Fruit fly (Drosophila melanogaster) whole organism, embryonic: Measurements from ENCODE around the gene CG15740.

Experiments
- Ada2b ChIP-seq: fragments of 200-800 bp; sonication (Bioruptor generic); IDR thresholded peaks from 2 replicates; pipeline ENCODE4 v1.3.6; 2022; ENCODE audit warnings: missing biosample characterization, missing genetic modification characterization
- BEAF-32 ChIP-seq: fragments of 200-800 bp; sonication (Bioruptor generic); optimal IDR thresholded peaks from 3 replicates; lab custom pipeline; 2017; ENCODE audit warnings: missing biosample characterization, missing genetic modification characterization, mild to moderate bottlenecking, moderate library complexity, missing genetic modification reagents
- CG11093 ChIP-seq: fragments of 200-800 bp; sonication (Bioruptor generic); IDR thresholded peaks from 3 replicates; pipeline ENCODE4 v1.3.6; 2022; ENCODE audit warnings: missing biosample characterization, missing genetic modification characterization
- CG11456 ChIP-seq: fragments of 200-800 bp; sonication (Bioruptor generic); IDR thresholded peaks from 3 replicates; pipeline ENCODE4 v1.3.6; 2022; ENCODE audit warnings: missing biosample characterization, missing genetic modification characterization
- CG12071 ChIP-seq: fragments of 200-800 bp; sonication (Bioruptor generic); optimal IDR thresholded peaks from 3 replicates; lab custom pipeline; 2018; ENCODE audit warnings: missing biosample characterization, mild to moderate bottlenecking, missing genetic modification characterization
- CG13894 ChIP-seq: fragments of 200-800 bp; sonication (Bioruptor generic); optimal IDR thresholded peaks from 3 replicates; lab custom pipeline; 2018; ENCODE audit warnings: missing biosample characterization, mild to moderate bottlenecking, missing genetic modification characterization, moderate library complexity
- CG14014 ChIP-seq: fragments of 200-800 bp; sonication (Bioruptor generic); IDR thresholded peaks from 2 replicates; pipeline ENCODE4 v1.3.6; 2022; ENCODE audit warnings: missing biosample characterization, missing genetic modification characterization
- CG14050 ChIP-seq: fragments of 200-800 bp; sonication (Bioruptor generic); IDR thresholded peaks from 3 replicates; pipeline ENCODE4 v1.3.6; 2022; ENCODE audit warnings: missing biosample characterization, missing genetic modification characterization
- CG14860 ChIP-seq: fragments of 200-800 bp; sonication (Bioruptor generic); IDR thresholded peaks from 3 replicates; pipeline ENCODE4 v1.3.6; 2022; ENCODE audit warnings: missing biosample characterization, missing genetic modification characterization; ENCODE audit not compliant: partially characterized antibody
- CG1603 ChIP-seq: fragments of 200-800 bp; sonication (Bioruptor generic); optimal IDR thresholded peaks from 2 replicates; lab custom pipeline; 2019; ENCODE audit warnings: missing biosample characterization, mild to moderate bottlenecking, missing genetic modification characterization, moderate library complexity
- CG1647 ChIP-seq: fragments of 200-800 bp; sonication (Bioruptor generic); optimal IDR thresholded peaks from 3 replicates; lab custom pipeline; 2016; ENCODE audit warnings: missing biosample characterization, missing genetic modification characterization
- CG17328 ChIP-seq: fragments of 200-800 bp; sonication (Bioruptor generic); IDR thresholded peaks from 2 replicates; pipeline ENCODE4 v1.3.6; 2022; ENCODE audit warnings: missing biosample characterization, missing genetic modification characterization
- CG17359 ChIP-seq: fragments of 200-800 bp; sonication (Bioruptor generic); optimal IDR thresholded peaks from 3 replicates; lab custom pipeline; 2018; ENCODE audit warnings: missing biosample characterization, mild to moderate bottlenecking, missing genetic modification characterization, moderate library complexity
- CG17912 ChIP-seq: fragments of 200-800 bp; sonication (Bioruptor generic); optimal IDR thresholded peaks from 2 replicates; lab custom pipeline; 2018; ENCODE audit warnings: missing biosample characterization, mild to moderate bottlenecking, missing genetic modification characterization
- CG1792 ChIP-seq: fragments of 200-800 bp; sonication (Bioruptor generic); optimal IDR thresholded peaks from 2 replicates; lab custom pipeline; 2016; ENCODE audit warnings: missing biosample characterization, missing genetic modification characterization
- CG6689 ChIP-seq: fragments of 200-800 bp; sonication (Bioruptor generic); IDR thresholded peaks from 2 replicates; pipeline ENCODE4 v1.3.6; 2022; ENCODE audit warnings: missing biosample characterization, missing genetic modification characterization
- CG7271 ChIP-seq: fragments of 200-800 bp; sonication (Bioruptor generic); optimal IDR thresholded peaks from 2 replicates; lab custom pipeline; 2018; ENCODE audit warnings: missing biosample characterization, mild to moderate bottlenecking, missing genetic modification characterization, moderate library complexity
- CG7357 ChIP-seq: fragments of 200-800 bp; sonication (Bioruptor generic); IDR thresholded peaks from 3 replicates; pipeline ENCODE4 v1.3.6; 2022; ENCODE audit warnings: missing biosample characterization, missing genetic modification characterization
- D19A ChIP-seq: fragments of 200-800 bp; optimal IDR thresholded peaks from 3 replicates; lab custom pipeline; 2019; ENCODE audit warnings: missing biosample characterization, mild to moderate bottlenecking, missing genetic modification characterization, moderate library complexity
- Dad ChIP-seq: fragments of 200-800 bp; sonication (Bioruptor generic); optimal IDR thresholded peaks from 3 replicates; lab custom pipeline; 2016; ENCODE audit warnings: missing biosample characterization, missing genetic modification characterization
- E2f2 ChIP-seq: fragments of 200-800 bp; sonication (Bioruptor generic); IDR thresholded peaks from 2 replicates; pipeline ENCODE4 v1.3.6; 2022; ENCODE audit warnings: missing biosample characterization, missing genetic modification characterization
- Gsc ChIP-seq: fragments of 200-800 bp; sonication (Bioruptor generic); IDR thresholded peaks from 2 replicates; pipeline ENCODE4 v1.3.6; 2022; ENCODE audit warnings: missing biosample characterization, missing genetic modification characterization
- HLH3B ChIP-seq: fragments of 200-800 bp; sonication (Bioruptor generic); IDR thresholded peaks from 2 replicates; pipeline ENCODE4 v1.3.6; 2022; ENCODE audit warnings: missing biosample characterization, missing genetic modification characterization
- Hsf ChIP-seq: fragments of 200-800 bp; sonication (Bioruptor generic); optimal IDR thresholded peaks from 3 replicates; lab custom pipeline; 2016; ENCODE audit warnings: missing biosample characterization, missing genetic modification characterization
- MBD-R2 ChIP-seq: fragments of 200-800 bp; sonication (Bioruptor generic); IDR thresholded peaks from 2 replicates; pipeline ENCODE4 v1.3.6; 2022; ENCODE audit warnings: missing biosample characterization, missing genetic modification characterization
- Poxn ChIP-seq: fragments of 200-800 bp; sonication (Bioruptor generic); IDR thresholded peaks from 2 replicates; pipeline ENCODE4 v1.3.6; 2022; ENCODE audit warnings: missing biosample characterization, missing genetic modification characterization
- Trl ChIP-seq, 3 experiments: fragments of >200 bp in 2 of 3; fragments of 200-800 bp in 1 of 3; sonication (Bioruptor generic) in 1 of 3; optimal IDR thresholded peaks; 2 replicates in 1 of 3; 3 replicates in 2 of 3; lab custom pipeline; 2016 to 2017; ENCODE audit warnings: missing biosample characterization in 1 of 3, missing genetic modification characterization in 1 of 3
- Xrp1 ChIP-seq: fragments of 200-800 bp; sonication (Bioruptor generic); IDR thresholded peaks from 2 replicates; pipeline ENCODE4 v1.3.6; 2022; ENCODE audit warnings: missing biosample characterization, missing genetic modification characterization
- ab ChIP-seq: fragments of 200-800 bp; sonication (Bioruptor generic); optimal IDR thresholded peaks from 2 replicates; lab custom pipeline; 2016; ENCODE audit warnings: missing biosample characterization, missing genetic modification characterization
- ara ChIP-seq: fragments of 200-800 bp; sonication (Bioruptor generic); IDR thresholded peaks from 2 replicates; pipeline ENCODE4 v1.3.6; 2022; ENCODE audit warnings: missing biosample characterization, missing genetic modification characterization
- bbx ChIP-seq: fragments of 200-800 bp; sonication (Bioruptor generic); IDR thresholded peaks from 2 replicates; pipeline ENCODE4 v1.3.6; 2022; ENCODE audit warnings: missing biosample characterization, missing genetic modification characterization; ENCODE audit not compliant: partially characterized antibody
- chinmo ChIP-seq: fragments of 200-800 bp; sonication (Bioruptor generic); IDR thresholded peaks from 4 replicates; pipeline ENCODE4 v1.3.6; 2022; ENCODE audit warnings: missing biosample characterization, missing genetic modification characterization; ENCODE audit not compliant: partially characterized antibody
- cwo ChIP-seq: fragments of 200-800 bp; sonication (Bioruptor generic); optimal IDR thresholded peaks from 3 replicates; lab custom pipeline; 2017; ENCODE audit warnings: missing biosample characterization, missing genetic modification characterization, mild to moderate bottlenecking, moderate library complexity, missing genetic modification reagents
- esg ChIP-seq: fragments of 200-800 bp; sonication (Bioruptor generic); conservative IDR thresholded peaks from 2 replicates; pipeline ENCODE4 v1.3.6; 2022; ENCODE audit warnings: missing biosample characterization, missing genetic modification characterization
- fd102C ChIP-seq: fragments of 200-800 bp; sonication (Bioruptor generic); optimal IDR thresholded peaks from 2 replicates; lab custom pipeline; 2018; ENCODE audit warnings: missing biosample characterization, mild to moderate bottlenecking, missing genetic modification characterization, moderate library complexity
- fru ChIP-seq: fragments of >200 bp; optimal IDR thresholded peaks from 2 replicates; lab custom pipeline; 2017
- gcm ChIP-seq: fragments of 200-800 bp; sonication (Bioruptor generic); optimal IDR thresholded peaks from 2 replicates; lab custom pipeline; 2019; ENCODE audit warnings: missing biosample characterization, mild to moderate bottlenecking, missing genetic modification characterization, moderate library complexity
- hb ChIP-seq: fragments of 200-800 bp; sonication (Bioruptor generic); IDR thresholded peaks from 3 replicates; pipeline ENCODE4 v1.3.6; 2022; ENCODE audit warnings: missing biosample characterization, missing genetic modification characterization; ENCODE audit not compliant: partially characterized antibody
- lmd ChIP-seq: fragments of 200-800 bp; sonication (Bioruptor generic); IDR thresholded peaks from 2 replicates; pipeline ENCODE4 v1.3.6; 2022; ENCODE audit warnings: missing biosample characterization, missing genetic modification characterization
- mam ChIP-seq: fragments of 200-800 bp; sonication (Bioruptor generic); optimal IDR thresholded peaks from 3 replicates; lab custom pipeline; 2016; ENCODE audit warnings: missing biosample characterization, missing genetic modification characterization
- nerfin-2 ChIP-seq: fragments of 200-800 bp; sonication (Bioruptor generic); IDR thresholded peaks from 2 replicates; pipeline ENCODE4 v1.3.6; 2022; ENCODE audit warnings: missing biosample characterization, missing genetic modification characterization; ENCODE audit not compliant: partially characterized antibody
- pan ChIP-seq, 4 experiments: fragments of >200 bp in 3 of 4; fragments of 200-800 bp in 1 of 4; sonication (Bioruptor generic) in 1 of 4; optimal IDR thresholded peaks in 3 of 4; IDR thresholded peaks in 1 of 4; 2 replicates each; pipeline versions ENCODE4 v1.3.6 to Lab custom; 2017 to 2022; ENCODE audit warnings: missing biosample characterization in 2 of 4, missing genetic modification characterization in 2 of 4, mixed read lengths in 1 of 4
- pho ChIP-seq: fragments of 200-800 bp; sonication (Bioruptor generic); optimal IDR thresholded peaks from 2 replicates; lab custom pipeline; 2016; ENCODE audit warnings: missing biosample characterization, missing genetic modification characterization
- sens ChIP-seq: fragments of 200-800 bp; sonication (Bioruptor generic); peaks from one replicate; lab custom pipeline; 2016; ENCODE audit warnings: missing biosample characterization, missing genetic modification characterization
- sim ChIP-seq: fragments of 200-800 bp; sonication (Bioruptor generic); IDR thresholded peaks from 2 replicates; pipeline ENCODE4 v1.3.6; 2022; ENCODE audit warnings: missing biosample characterization, missing genetic modification characterization
- sima ChIP-seq: fragments of 200-800 bp; sonication (Bioruptor generic); optimal IDR thresholded peaks from 2 replicates; lab custom pipeline; 2016; ENCODE audit warnings: missing biosample characterization, missing genetic modification characterization
- sisA ChIP-seq: fragments of 200-800 bp; sonication (Bioruptor generic); IDR thresholded peaks from 2 replicates; pipeline ENCODE4 v1.3.6; 2022; ENCODE audit warnings: missing biosample characterization, missing genetic modification characterization
- tgo ChIP-seq: fragments of 200-800 bp; sonication (Bioruptor generic); IDR thresholded peaks from 3 replicates; pipeline ENCODE4 v1.3.6; 2022; ENCODE audit warnings: missing biosample characterization, missing genetic modification characterization
- usp ChIP-seq: fragments of >200 bp; optimal IDR thresholded peaks from 2 replicates; lab custom pipeline; 2017; ENCODE audit warnings: missing biosample characterization, missing genetic modification characterization
- yki ChIP-seq: fragments of >200 bp; optimal IDR thresholded peaks from 3 replicates; lab custom pipeline; 2018

The CG15740 gene

dm6 chrX:11848507-11849264 is 2.8 kb upstream of the CG15740 start (continued):
- TF ChIP-seq sens (GFP tag; lab: Kevin White, UChicago) (peak; percentile 18), pan (optimal IDR thresholded peaks at IDR 0.05; lab: Kevin White, UChicago) (no peak), pan (GFP tag; optimal IDR thresholded peaks at IDR 0.05 in 1 of 2, IDR thresholded peaks at IDR 0.05 in 1 of 2) (peak in 1 of 2 experiments; percentile 52), Hsf (no peak), CG14050 (peak; percentile 35; the same call in 1 of the 3 replicates), ara (GFP tag; lab: Robert Waterston, UW) (no peak), nerfin-2 (GFP tag; lab: Robert Waterston, UW) (no peak), CG6689 (GFP tag; lab: Robert Waterston, UW) (peak; percentile 40), fru (lab: Kevin White, UChicago) (no peak), HLH3B (peak; percentile 66), MBD-R2 (no peak), chinmo (GFP tag; lab: Robert Waterston, UW) (no peak), fd102C (GFP tag; lab: Kevin White, UChicago) (no peak), ab (GFP tag; lab: Kevin White, UChicago) (no peak), CG17359 (tag; lab: Kevin White, UChicago) (peak; percentile 71), Gsc (GFP tag; lab: Robert Waterston, UW) (no peak), BEAF-32 (GFP tag; lab: Kevin White, UChicago) (no peak), CG7357 (no peak), CG12071 (GFP tag; lab: Kevin White, UChicago) (peak; percentile 4), CG14014 (no peak), Trl (optimal IDR thresholded peaks at IDR 0.05; lab: Kevin White, UChicago) (peak in 1 of 2 experiments; percentile 11), Trl (GFP tag; optimal IDR thresholded peaks at IDR 0.05; lab: Kevin White, UChicago) (no peak), CG11093 (GFP tag; lab: Robert Waterston, UW) (0 out of 3 replicates have a peak, but pooled peaks have one; percentile 13), cwo (GFP tag; lab: Kevin White, UChicago) (peak; percentile 43), bbx (GFP tag; lab: Robert Waterston, UW) (no peak), gcm (peak; percentile 16), CG13894 (tag; lab: Kevin White, UChicago) (no peak), pho (GFP tag; lab: Kevin White, UChicago) (no peak), Poxn (no peak), CG17912 (GFP tag; lab: Kevin White, UChicago) (no peak), E2f2 (GFP tag; lab: Robert Waterston, UW) (no peak), CG1603 (no peak), sim (no peak), D19A (tag; lab: Kevin White, UChicago) (peak; percentile 42), CG7271 (tag; lab: Kevin White, UChicago) (no peak), usp (GFP tag; lab: Kevin White, UChicago) (no peak), mam (GFP tag; lab: Kevin White, UChicago) (no peak), esg (0 out of 2 replicates have a peak, but pooled peaks have one; percentile 21), tgo (peak; percentile 69), CG1647 (GFP tag; lab: Kevin White, UChicago) (no peak), sisA (0 out of 2 replicates have a peak, but pooled peaks have one; percentile 40), CG11456 (no peak), CG14860 (GFP tag; lab: Robert Waterston, UW) (no peak), Ada2b (peak; percentile 44; the same call in 1 of the 2 replicates), CG17328 (GFP tag; lab: Robert Waterston, UW) (peak; percentile 57), yki (lab: Kevin White, UChicago) (no peak), Xrp1 (peak; percentile 65; the same call in 1 of the 2 replicates), CG1792 (GFP tag; lab: Kevin White, UChicago) (no peak), Dad (GFP tag; lab: Kevin White, UChicago) (no peak), sima (GFP tag; lab: Kevin White, UChicago) (no peak), hb (GFP tag; lab: Robert Waterston, UW) (no peak), lmd (GFP tag; lab: Robert Waterston, UW) (peak; percentile 42; the same call in 1 of the 2 replicates)
